Worm (Caenorhabditis elegans) whole organism, late embryonic: ENCODE data around the gene madf-5.

Experiments used
- K09A11.1 ChIP-seq: sonication (generic microtip); optimal IDR thresholded peaks from 2 replicates; lab custom pipeline; 2017; ENCODE audit warnings: antibody characterized with exemption, mild to moderate bottlenecking, missing genetic modification characterization, missing compliant biosample characterization; ENCODE audit not compliant: insufficient read depth
- ama-1 ChIP-seq: fragments of 150-350 bp; optimal IDR thresholded peaks from 2 replicates; lab custom pipeline; 2014
- ceh-18 ChIP-seq: sonication (generic microtip); optimal IDR thresholded peaks from 2 replicates; lab custom pipeline; 2016; ENCODE audit warnings: missing genetic modification characterization, missing compliant biosample characterization
- ceh-30 ChIP-seq: fragments of 150-350 bp; optimal IDR thresholded peaks from 2 replicates; lab custom pipeline; 2014; ENCODE audit warnings: missing biosample characterization, missing genetic modification characterization
- ceh-48 ChIP-seq: sonication (generic microtip); optimal IDR thresholded peaks from 2 replicates; lab custom pipeline; 2016; ENCODE audit warnings: missing genetic modification characterization, inconsistent platforms, missing compliant biosample characterization
- ceh-6 ChIP-seq: fragments of 200-800 bp; sonication (Bioruptor generic); optimal IDR thresholded peaks from 2 replicates; lab custom pipeline; 2018; ENCODE audit warnings: mild to moderate bottlenecking, missing genetic modification characterization, missing compliant biosample characterization
- ceh-9 ChIP-seq: sonication (generic microtip); optimal IDR thresholded peaks from 2 replicates; lab custom pipeline; 2016; ENCODE audit warnings: mild to moderate bottlenecking, missing genetic modification characterization, inconsistent platforms, missing compliant biosample characterization
- dve-1 ChIP-seq: sonication (generic microtip); optimal IDR thresholded peaks from 2 replicates; lab custom pipeline; 2017; ENCODE audit warnings: antibody characterized with exemption, mild to moderate bottlenecking, missing genetic modification characterization, missing compliant biosample characterization
- fkh-10 ChIP-seq: fragments of 150-350 bp; optimal IDR thresholded peaks from 2 replicates; lab custom pipeline; 2014; ENCODE audit warnings: missing biosample characterization, missing genetic modification reagents, missing genetic modification characterization
- hlh-13 ChIP-seq: fragments of 200-800 bp; sonication (Bioruptor generic); optimal IDR thresholded peaks from 2 replicates; lab custom pipeline; 2018; ENCODE audit warnings: mild to moderate bottlenecking, missing genetic modification characterization, missing compliant biosample characterization
- hlh-6 ChIP-seq: sonication (generic microtip); optimal IDR thresholded peaks from 2 replicates; lab custom pipeline; 2016; ENCODE audit warnings: missing genotype, missing genetic modification characterization, missing compliant biosample characterization
- hlh-8 ChIP-seq: sonication (generic microtip); optimal IDR thresholded peaks from 2 replicates; lab custom pipeline; 2016; ENCODE audit warnings: missing genotype, missing genetic modification characterization, missing compliant biosample characterization
- lim-6 ChIP-seq: sonication (generic microtip); optimal IDR thresholded peaks from 2 replicates; lab custom pipeline; 2016; ENCODE audit warnings: missing genetic modification characterization, missing compliant biosample characterization
- nhr-232 ChIP-seq: sonication (generic microtip); optimal IDR thresholded peaks from 2 replicates; lab custom pipeline; 2016; ENCODE audit warnings: missing genetic modification characterization, missing compliant biosample characterization
- npax-4 ChIP-seq: sonication (generic microtip); optimal IDR thresholded peaks from 2 replicates; lab custom pipeline; 2016; ENCODE audit warnings: missing genetic modification characterization, missing compliant biosample characterization
- odd-2 ChIP-seq: sonication (generic microtip); optimal IDR thresholded peaks from 2 replicates; lab custom pipeline; 2017; ENCODE audit warnings: antibody characterized with exemption, mild to moderate bottlenecking, missing genetic modification characterization, missing compliant biosample characterization
- pag-3 ChIP-seq: sonication (generic microtip); optimal IDR thresholded peaks from 2 replicates; lab custom pipeline; 2016; ENCODE audit warnings: missing compliant biosample characterization, missing genetic modification characterization, borderline replicate concordance
- pat-9 ChIP-seq: fragments of 200-800 bp; sonication (Bioruptor generic); optimal IDR thresholded peaks from 2 replicates; lab custom pipeline; 2018; ENCODE audit warnings: mild to moderate bottlenecking, missing genetic modification characterization, moderate library complexity, missing compliant biosample characterization
- pha-4 ChIP-seq: fragments of 150-350 bp; optimal IDR thresholded peaks from 2 replicates; lab custom pipeline; 2018; ENCODE audit warnings: missing biosample characterization, missing genetic modification reagents, missing genetic modification characterization
- pros-1 ChIP-seq: fragments of 150-350 bp; optimal IDR thresholded peaks from 2 replicates; lab custom pipeline; 2014; ENCODE audit warnings: missing biosample characterization, missing genetic modification reagents, missing genetic modification characterization
- sdc-2 ChIP-seq: sonication (generic microtip); optimal IDR thresholded peaks from 2 replicates; lab custom pipeline; 2016; ENCODE audit warnings: missing genotype, missing genetic modification characterization, missing compliant biosample characterization
- sox-2 ChIP-seq: fragments of 200-800 bp; sonication (Bioruptor generic); IDR thresholded peaks from 2 replicates; pipeline ENCODE4 v1.3.6; 2022; ENCODE audit warnings: missing genetic modification reagents, missing genetic modification characterization, missing compliant biosample characterization
- tbx-7 ChIP-seq: sonication (generic microtip); optimal IDR thresholded peaks from 2 replicates; lab custom pipeline; 2016; ENCODE audit warnings: missing genotype, missing genetic modification characterization, missing compliant biosample characterization
- ttx-3 ChIP-seq: sonication (generic microtip); optimal IDR thresholded peaks from 2 replicates; lab custom pipeline; 2016; ENCODE audit warnings: missing genetic modification reagents, missing genetic modification characterization, missing compliant biosample characterization
- unc-42 ChIP-seq: sonication (generic microtip); optimal IDR thresholded peaks from 2 replicates; lab custom pipeline; 2016; ENCODE audit warnings: missing genotype, missing genetic modification characterization, missing compliant biosample characterization

The madf-5 gene

DNA sequence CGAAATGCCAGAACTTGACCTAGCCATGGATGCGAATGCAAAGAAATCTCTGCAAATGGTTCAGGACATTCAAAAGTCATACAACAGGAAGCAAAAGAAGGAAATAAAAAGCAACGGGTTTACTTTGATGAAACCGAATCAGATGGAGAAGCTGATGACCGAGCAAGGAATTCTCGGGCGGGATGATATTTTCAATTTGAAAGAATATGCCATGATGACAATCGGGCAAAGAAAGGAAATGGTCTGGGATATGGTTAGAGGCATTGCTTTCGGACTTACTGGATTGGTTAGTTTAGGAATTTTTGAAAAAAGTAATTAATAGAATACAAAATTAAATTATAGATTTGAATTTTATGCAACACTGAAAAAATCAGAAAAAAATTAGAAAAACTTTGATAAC is 47.3 kb downstream of the madf-5 start:
- TF ChIP-seq ceh-30 (tag; lab: Kevin White, UChicago) (no peak), hlh-6 (tag; lab: Kevin White, UChicago) (no peak), ama-1 (lab: Kevin White, UChicago) (no peak), tbx-7 (tag; lab: Kevin White, UChicago) (no peak), sdc-2 (tag; lab: Kevin White, UChicago) (no peak), lim-6 (no peak), unc-42 (tag; lab: Kevin White, UChicago) (no peak), hlh-13 (GFP tag; lab: Kevin White, UChicago) (no peak), pag-3 (tag; lab: Kevin White, UChicago) (no peak), hlh-8 (no peak), nhr-232 (tag; lab: Kevin White, UChicago) (no peak), pat-9 (tag; lab: Kevin White, UChicago) (no peak)

- TF ChIP-seq lim-6 (no peak), ceh-9 (tag; lab: Kevin White, UChicago) (no peak), pag-3 (tag; lab: Kevin White, UChicago) (no peak), nhr-232 (tag; lab: Kevin White, UChicago) (no peak), pha-4 (no peak), ceh-18 (tag; lab: Kevin White, UChicago) (no peak), pros-1 (no peak), ceh-6 (no peak), fkh-10 (no peak), sox-2 (GFP tag; lab: Robert Waterston, UW) (no peak), odd-2 (tag; lab: Kevin White, UChicago) (no peak), ceh-48 (no peak), K09A11.1 (tag; lab: Kevin White, UChicago) (no peak), ttx-3 (no peak), dve-1 (tag; lab: Kevin White, UChicago) (no peak), npax-4 (tag; lab: Kevin White, UChicago) (no peak)
Observed at ce11 chrII:14622758-14623157, 49.3 kb downstream of the madf-5 start, which contains the start of gene mltn-10. TSS of gene mltn-10 (plus strand) at chrII:14623058.
